Worm (Caenorhabditis elegans): ENCODE data around the gene W06G6.20.

DNA sequence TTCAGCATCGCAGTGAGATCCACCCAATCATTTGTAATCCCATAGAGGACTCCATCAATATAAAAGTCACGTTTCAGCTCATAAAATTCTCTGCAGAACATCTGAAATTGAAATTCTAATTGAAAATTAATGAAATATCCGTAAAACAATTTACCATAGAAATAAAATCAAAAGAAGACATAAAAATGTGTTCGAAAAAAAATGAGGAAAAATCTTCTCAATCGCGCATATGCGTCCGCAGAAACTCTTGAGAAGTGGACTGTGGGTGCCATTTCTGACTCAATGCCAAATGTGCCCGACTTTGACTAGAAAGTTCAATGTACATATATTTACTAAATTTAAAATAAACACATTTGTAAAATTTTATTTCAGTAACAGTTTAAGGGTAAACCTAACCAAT is 20.3 kb upstream of the W06G6.20 start, which contains the start of gene F14F8.9:
- no peak for TF ChIP-seq ref-1 (GFP tag; conservative IDR thresholded peaks at IDR 0.05)
- TF ChIP-seq med-1 (GFP tag; optimal IDR thresholded peaks at IDR 0.05; ENCODE audit: insufficient read depth), result no peak
- no peak for TF ChIP-seq tab-1 (GFP tag; IDR thresholded peaks at IDR 0.05)
- TF ChIP-seq T22C8.4 (GFP tag; IDR thresholded peaks at IDR 0.05), result no peak
- TF ChIP-seq cog-1 (tag; optimal IDR thresholded peaks at IDR 0.05), result no peak
- no peak for TF ChIP-seq ztf-29 (GFP tag; IDR thresholded peaks at IDR 0.05)
- no peak for TF ChIP-seq klf-2 (GFP tag; conservative IDR thresholded peaks at IDR 0.05)
- no peak for TF ChIP-seq flt-1 (GFP tag; IDR thresholded peaks at IDR 0.05)
- no peak for TF ChIP-seq ztf-23 (GFP tag; IDR thresholded peaks at IDR 0.05)

Measured in whole organism, midembryonic.